Fruit fly (Drosophila melanogaster) whole organism, wandering third instar larva: ENCODE data around the gene CG14913.

Experiments
- Abd-B ChIP-seq: fragments of >200 bp; optimal IDR thresholded peaks from 2 replicates; lab custom pipeline; 2017; ENCODE audit warnings: missing biosample characterization, missing genetic modification characterization
- CG9705 ChIP-seq: fragments of 200-800 bp; sonication (Bioruptor generic); optimal IDR thresholded peaks from 2 replicates; lab custom pipeline; 2018; ENCODE audit warnings: missing biosample characterization, mild to moderate bottlenecking, missing genetic modification characterization
- CrebA ChIP-seq: fragments of 200-800 bp; sonication (Bioruptor generic); optimal IDR thresholded peaks from 2 replicates; lab custom pipeline; 2016; ENCODE audit warnings: missing biosample characterization, mild to moderate bottlenecking, missing genetic modification characterization, borderline replicate concordance
- Dfd ChIP-seq: fragments of >200 bp; optimal IDR thresholded peaks from 2 replicates; lab custom pipeline; 2017; ENCODE audit warnings: missing biosample characterization, missing genetic modification characterization
- Dif ChIP-seq: fragments of 200-275, 200-300 bp; sonication (Bioruptor generic); optimal IDR thresholded peaks from 2 replicates; lab custom pipeline; 2018; ENCODE audit warnings: missing biosample characterization, missing genetic modification characterization; ENCODE audit not compliant: partially characterized antibody
- GATAd ChIP-seq: sonication (Bioruptor generic); optimal IDR thresholded peaks from 2 replicates; lab custom pipeline; 2016; ENCODE audit warnings: missing biosample characterization, missing genetic modification characterization
- HLH106 ChIP-seq: fragments of 200-800 bp; optimal IDR thresholded peaks from 3 replicates; lab custom pipeline; 2019; ENCODE audit warnings: missing biosample characterization, mild to moderate bottlenecking, missing genetic modification characterization, moderate library complexity
- Hnf4 ChIP-seq: fragments of 200-800 bp; sonication (Bioruptor generic); optimal IDR thresholded peaks from 2 replicates; lab custom pipeline; 2016; ENCODE audit warnings: missing biosample characterization, mild to moderate bottlenecking, missing genetic modification characterization
- Hr78 ChIP-seq: fragments of >200 bp; optimal IDR thresholded peaks from 2 replicates; lab custom pipeline; 2017; ENCODE audit warnings: missing biosample characterization, missing genetic modification characterization
- Hr83 ChIP-seq: fragments of 200-300 bp; sonication (Bioruptor generic); optimal IDR thresholded peaks from 2 replicates; lab custom pipeline; 2016; ENCODE audit warnings: missing biosample characterization, mild to moderate bottlenecking, missing genetic modification characterization, moderate library complexity; ENCODE audit not compliant: poor library complexity, severe bottlenecking
- Jra ChIP-seq: sonication (Bioruptor generic); optimal IDR thresholded peaks from 2 replicates; lab custom pipeline; 2016; ENCODE audit warnings: missing biosample characterization, missing genetic modification characterization
- Mio ChIP-seq: sonication (Bioruptor generic); optimal IDR thresholded peaks from 2 replicates; lab custom pipeline; 2016; ENCODE audit warnings: missing biosample characterization, missing genetic modification characterization
- Myc ChIP-seq: fragments of >200 bp; optimal IDR thresholded peaks from 2 replicates; lab custom pipeline; 2017
- N ChIP-seq: fragments of >200 bp; optimal IDR thresholded peaks from 2 replicates; lab custom pipeline; 2018; ENCODE audit warnings: missing biosample characterization, missing external identifiers, missing genetic modification characterization
- OdsH ChIP-seq: fragments of 200-800 bp; sonication (Bioruptor generic); optimal IDR thresholded peaks from 2 replicates; lab custom pipeline; 2016; ENCODE audit warnings: missing biosample characterization, mild to moderate bottlenecking, missing genetic modification characterization
- Sp1 ChIP-seq: fragments of 200-800 bp; sonication (Bioruptor generic); optimal IDR thresholded peaks from 3 replicates; lab custom pipeline; 2019; ENCODE audit warnings: missing biosample characterization, mild to moderate bottlenecking, missing genetic modification characterization, moderate library complexity
- br ChIP-seq: fragments of 200-800 bp; sonication (Bioruptor generic); optimal IDR thresholded peaks from 2 replicates; lab custom pipeline; 2016; ENCODE audit warnings: missing biosample characterization, missing genetic modification characterization
- brk ChIP-seq: fragments of 200-800 bp; sonication (Bioruptor generic); optimal IDR thresholded peaks from 2 replicates; lab custom pipeline; 2016; ENCODE audit warnings: missing biosample characterization, mild to moderate bottlenecking, missing genetic modification characterization
- dl ChIP-seq, 2 experiments: fragments of 175-275, 200-275 bp in 1 of 2; fragments of 200-275 bp in 1 of 2; sonication (Bioruptor generic); optimal IDR thresholded peaks; lab custom pipeline; 2018; ENCODE audit warnings: mild to moderate bottlenecking in 2 of 2, missing biosample characterization in 2 of 2, missing genetic modification characterization in 2 of 2, moderate library complexity in 2 of 2; ENCODE audit not compliant: partially characterized antibody in 2 of 2, insufficient read depth in 1 of 2
- dmrt93B ChIP-seq: fragments of 200-800 bp; sonication (Bioruptor generic); optimal IDR thresholded peaks from 2 replicates; lab custom pipeline; 2018; ENCODE audit warnings: missing biosample characterization, mild to moderate bottlenecking, missing genetic modification characterization
- ey ChIP-seq: fragments of 200-800 bp; sonication (Bioruptor generic); optimal IDR thresholded peaks from 2 replicates; lab custom pipeline; 2016; ENCODE audit warnings: missing biosample characterization, missing genetic modification characterization
- foxo ChIP-seq, 2 experiments: fragments of 200-800 bp; sonication (Bioruptor generic); optimal IDR thresholded peaks; 2 replicates in 1 of 2; 3 replicates in 1 of 2; lab custom pipeline; 2016 to 2017; ENCODE audit warnings: missing biosample characterization in 2 of 2, missing genetic modification characterization in 2 of 2
- h ChIP-seq: fragments of 200-800 bp; sonication (Bioruptor generic); optimal IDR thresholded peaks from 3 replicates; lab custom pipeline; 2016; ENCODE audit warnings: missing biosample characterization, mild to moderate bottlenecking, missing genetic modification characterization
- jim ChIP-seq: fragments of 175-275, 200-325 bp; sonication (Bioruptor generic); optimal IDR thresholded peaks from 2 replicates; lab custom pipeline; 2016; ENCODE audit warnings: missing biosample characterization, mild to moderate bottlenecking, missing genetic modification characterization
- lola ChIP-seq: fragments of >200 bp; optimal IDR thresholded peaks from 2 replicates; lab custom pipeline; 2017; ENCODE audit warnings: missing biosample characterization, missing genetic modification characterization
- psq ChIP-seq: fragments of 200-800 bp; sonication (Bioruptor generic); optimal IDR thresholded peaks from 3 replicates; lab custom pipeline; 2017; ENCODE audit warnings: missing biosample characterization, mild to moderate bottlenecking, missing genetic modification characterization, moderate library complexity
- rgr ChIP-seq: fragments of 200-800 bp; sonication (Bioruptor generic); optimal IDR thresholded peaks from 3 replicates; lab custom pipeline; 2016; ENCODE audit warnings: missing biosample characterization, mild to moderate bottlenecking, missing genetic modification characterization
- sage ChIP-seq: fragments of 200-800 bp; sonication (Bioruptor generic); optimal IDR thresholded peaks from 2 replicates; lab custom pipeline; 2016; ENCODE audit warnings: missing biosample characterization, mild to moderate bottlenecking, missing genetic modification characterization
- sv ChIP-seq: fragments of 200-800 bp; sonication (Bioruptor generic); optimal IDR thresholded peaks from 3 replicates; lab custom pipeline; 2016; ENCODE audit warnings: missing biosample characterization, missing genetic modification characterization
- tai ChIP-seq: sonication (Bioruptor generic); optimal IDR thresholded peaks from 2 replicates; lab custom pipeline; 2016; ENCODE audit warnings: missing biosample characterization, missing genetic modification characterization

CG14913 gene

dm6 chr2L:10989162-10989561 is 27.6 kb upstream of the CG14913 start, which contains the start of gene TTLL4A (continued):
- TF ChIP-seq Abd-B (GFP tag; lab: Kevin White, UChicago) (no peak), CrebA (GFP tag; lab: Kevin White, UChicago) (no peak), rgr (GFP tag; lab: Kevin White, UChicago) (no peak), Sp1 (no peak), jim (no peak), Dfd (no peak), N (GFP tag; lab: Kevin White, UChicago) (no peak)

dm6 chr2L:11001376-11002122 is 15.2 kb upstream of the CG14913 start, which contains the start of the genes aub and lectin-33A:
Gene aub (minus strand): TSS chr2L:11001476.
Gene lectin-33A (plus strand): TSS chr2L:11002072.
- TF ChIP-seq Dif (no peak), CG9705 (no peak), HLH106 (tag; lab: Kevin White, UChicago) (no peak), foxo (GFP tag; optimal IDR thresholded peaks at IDR 0.05; lab: Kevin White, UChicago) (no peak), tai (GFP tag; lab: Kevin White, UChicago) (no peak), ey (GFP tag; lab: Kevin White, UChicago) (no peak), Mio (no peak), sage (GFP tag; lab: Kevin White, UChicago) (no peak), rgr (GFP tag; lab: Kevin White, UChicago) (no peak), GATAd (no peak), lola (GFP tag; lab: Kevin White, UChicago) (no peak), h (no peak), sv (no peak), Dfd (no peak), br (GFP tag; lab: Kevin White, UChicago) (no peak)

dm6 chr2L:11003925-11004673 is 12.7 kb upstream of the CG14913 start, which contains the start of gene RpL9:
Gene RpL9 (minus strand): TSS chr2L:11004189.
- TF ChIP-seq Hr83 (GFP tag; lab: Kevin White, UChicago) (peak; percentile 87), Myc (lab: Kevin White, UChicago) (peak; percentile 59), Hnf4 (GFP tag; lab: Kevin White, UChicago) (peak; percentile 22), br (GFP tag; lab: Kevin White, UChicago) (peak; percentile 61), ey (GFP tag; lab: Kevin White, UChicago) (peak; percentile 4), dmrt93B (GFP tag; lab: Kevin White, UChicago) (peak; percentile 60), psq (GFP tag; lab: Kevin White, UChicago) (peak; percentile 32), Sp1 (peak; percentile 80), CG9705 (peak; percentile 52), Hr78 (no peak), OdsH (peak; percentile 46), Mio (no peak), h (peak; percentile 62), lola (GFP tag; lab: Kevin White, UChicago) (no peak), Jra (GFP tag; lab: Kevin White, UChicago) (peak; percentile 19)

dm6 chr2L:11004674-11005045 is 12.1 kb upstream of the CG14913 start, which contains the start of gene Nup154:
Gene Nup154 (plus strand): TSS chr2L:11004820.
- TF ChIP-seq brk (GFP tag; lab: Kevin White, UChicago) (no peak), Dfd (no peak), jim (no peak), dl (GFP tag; optimal IDR thresholded peaks at IDR 0.05; lab: Kevin White, UChicago; ENCODE audit: insufficient read depth in 1 of 2, partially characterized antibody in 2 of 2) (no peak), foxo (GFP tag; optimal IDR thresholded peaks at IDR 0.05; lab: Kevin White, UChicago) (no peak), lola (GFP tag; lab: Kevin White, UChicago) (no peak), ey (GFP tag; lab: Kevin White, UChicago) (no peak), Abd-B (GFP tag; lab: Kevin White, UChicago) (no peak)
